Worm (Caenorhabditis elegans) whole organism, L2 larva: ENCODE data around the gene F35H10.10.

Experiments
- ceh-16 ChIP-seq: fragments of 150-350 bp; optimal IDR thresholded peaks from 2 replicates; lab custom pipeline; 2014; ENCODE audit warnings: missing biosample characterization, missing genetic modification characterization
- gmeb-1 ChIP-seq: fragments of 150-350 bp; optimal IDR thresholded peaks from 2 replicates; lab custom pipeline; 2014; ENCODE audit warnings: missing biosample characterization, missing genetic modification characterization
- lin-39 ChIP-seq: fragments of 150-350 bp; optimal IDR thresholded peaks from 2 replicates; lab custom pipeline; 2014; ENCODE audit warnings: missing biosample characterization, missing genetic modification reagents, missing genetic modification characterization
- lsy-2 ChIP-seq, 2 experiments: fragments of 150-350 bp in 1 of 2; sonication (generic microtip) in 1 of 2; optimal IDR thresholded peaks; 2 replicates each; lab custom pipeline; 2014 to 2017; ENCODE audit warnings: missing biosample characterization in 2 of 2, missing genetic modification characterization in 2 of 2
- nhr-25 ChIP-seq: fragments of 150-350 bp; sonication (generic microtip); optimal IDR thresholded peaks from 3 replicates; lab custom pipeline; 2014; ENCODE audit warnings: missing biosample characterization, missing genetic modification characterization
- ztf-1 ChIP-seq: fragments of 200-800 bp; sonication (Bioruptor generic); conservative IDR thresholded peaks from 2 replicates; pipeline ENCODE4 v1.3.6; 2022; ENCODE audit warnings: missing genetic modification characterization, missing compliant biosample characterization

ce11 chrIV:8357299-8357698 is 44.6 kb upstream of the F35H10.10 start:
- no peak for TF ChIP-seq nhr-25
- TF ChIP-seq gmeb-1 (tag; lab: Kevin White, UChicago): no peak
- TF ChIP-seq lsy-2 (tag; optimal IDR thresholded peaks at IDR 0.05; lab: Kevin White, UChicago): no peak
- TF ChIP-seq lin-39 (tag; lab: Kevin White, UChicago): no peak
- no peak for TF ChIP-seq ztf-1
- no peak for TF ChIP-seq ceh-16 (tag; lab: Kevin White, UChicago)
